Fruit fly (Drosophila melanogaster) whole organism, prepupa: ENCODE measurements around the gene CG13970.

Experiments used
- CG10631 ChIP-seq: fragments of 200-800 bp; sonication (Bioruptor generic); optimal IDR thresholded peaks from 2 replicates; lab custom pipeline; 2016; ENCODE audit warnings: missing biosample characterization, missing genetic modification characterization
- CG11294 ChIP-seq: fragments of 200-800 bp; sonication (Bioruptor generic); IDR thresholded peaks from 2 replicates; pipeline ENCODE4 v1.3.6; 2022; ENCODE audit warnings: missing biosample characterization, missing genetic modification characterization
- CG15336 ChIP-seq: fragments of 200-800 bp; sonication (Bioruptor generic); IDR thresholded peaks from 2 replicates; pipeline ENCODE4 v1.3.6; 2022; ENCODE audit warnings: missing biosample characterization, missing genetic modification characterization
- CG1621 ChIP-seq: fragments of 200-800 bp; sonication (Bioruptor generic); optimal IDR thresholded peaks from 3 replicates; lab custom pipeline; 2018; ENCODE audit warnings: missing biosample characterization, mild to moderate bottlenecking, missing genetic modification characterization
- CG16779 ChIP-seq: fragments of 200-800 bp; sonication (Bioruptor generic); optimal IDR thresholded peaks from 3 replicates; lab custom pipeline; 2017; ENCODE audit warnings: missing biosample characterization, mild to moderate bottlenecking, missing genetic modification characterization
- CG3032 ChIP-seq: fragments of 200-800 bp; optimal IDR thresholded peaks from 2 replicates; lab custom pipeline; 2019; ENCODE audit warnings: missing biosample characterization, mild to moderate bottlenecking, missing genetic modification characterization, moderate library complexity
- CG31627 ChIP-seq: fragments of 200-800 bp; sonication (Bioruptor generic); optimal IDR thresholded peaks from 3 replicates; lab custom pipeline; 2016; ENCODE audit warnings: missing biosample characterization, missing genetic modification characterization
- CG32006 ChIP-seq: fragments of 200-800 bp; sonication (Bioruptor generic); optimal IDR thresholded peaks from 3 replicates; lab custom pipeline; 2017; ENCODE audit warnings: missing biosample characterization, mild to moderate bottlenecking, missing genetic modification characterization
- CG3919 ChIP-seq: fragments of 200-800 bp; sonication (Bioruptor generic); optimal IDR thresholded peaks from 3 replicates; lab custom pipeline; 2016; ENCODE audit warnings: missing biosample characterization, missing genetic modification characterization
- CG6163 ChIP-seq: fragments of 200-800 bp; sonication (Bioruptor generic); IDR thresholded peaks from 3 replicates; pipeline ENCODE4 v1.3.6; 2022; ENCODE audit warnings: missing biosample characterization, missing genetic modification characterization
- CG6276 ChIP-seq: fragments of 200-800 bp; sonication (Bioruptor generic); optimal IDR thresholded peaks from 2 replicates; lab custom pipeline; 2017; ENCODE audit warnings: missing biosample characterization, mild to moderate bottlenecking, missing genetic modification characterization
- CG6808 ChIP-seq: fragments of 200-800 bp; sonication (Bioruptor generic); optimal IDR thresholded peaks from 3 replicates; lab custom pipeline; 2017; ENCODE audit warnings: missing biosample characterization, missing genetic modification characterization, mild to moderate bottlenecking, moderate library complexity, missing genetic modification reagents
- CG6854 ChIP-seq: fragments of 200-800 bp; sonication (Bioruptor generic); optimal IDR thresholded peaks from 2 replicates; lab custom pipeline; 2017; ENCODE audit warnings: missing biosample characterization, mild to moderate bottlenecking, missing genetic modification characterization
- CG7368 ChIP-seq: fragments of 200-800 bp; sonication (Bioruptor generic); optimal IDR thresholded peaks from 3 replicates; lab custom pipeline; 2016; ENCODE audit warnings: missing biosample characterization, missing genetic modification characterization
- CG8119 ChIP-seq: fragments of 200-800 bp; sonication (Bioruptor generic); IDR thresholded peaks from 3 replicates; pipeline ENCODE4 v1.3.6; 2022; ENCODE audit warnings: missing biosample characterization, missing genetic modification characterization
- CG9139 ChIP-seq: fragments of 200-800 bp; sonication (Bioruptor generic); optimal IDR thresholded peaks from 3 replicates; lab custom pipeline; 2017; ENCODE audit warnings: missing biosample characterization, mild to moderate bottlenecking, missing genetic modification characterization
- Eip75B ChIP-seq: fragments of 200-800 bp; sonication (Bioruptor generic); optimal IDR thresholded peaks from 3 replicates; lab custom pipeline; 2016; ENCODE audit warnings: missing biosample characterization, missing genetic modification characterization
- Eip93F ChIP-seq: fragments of 200-800 bp; sonication (Bioruptor generic); optimal IDR thresholded peaks from 2 replicates; lab custom pipeline; 2016; ENCODE audit warnings: missing biosample characterization, mild to moderate bottlenecking, missing genetic modification characterization
- Ets21C ChIP-seq: fragments of 200-800 bp; sonication (Bioruptor generic); optimal IDR thresholded peaks from 3 replicates; lab custom pipeline; 2016; ENCODE audit warnings: missing biosample characterization, missing genetic modification characterization
- Ets96B ChIP-seq: fragments of 200-800 bp; optimal IDR thresholded peaks from 2 replicates; lab custom pipeline; 2019; ENCODE audit warnings: missing biosample characterization, mild to moderate bottlenecking, missing genetic modification characterization, moderate library complexity
- Gug ChIP-seq: fragments of 200-800 bp; sonication (Bioruptor generic); IDR thresholded peaks from 2 replicates; pipeline ENCODE4 v1.3.6; 2022; ENCODE audit warnings: missing biosample characterization, missing genetic modification characterization
- Hr38 ChIP-seq: sonication (Bioruptor generic); optimal IDR thresholded peaks from 2 replicates; lab custom pipeline; 2016; ENCODE audit warnings: missing biosample characterization, missing genetic modification characterization
- Hr4 ChIP-seq: fragments of 200-800 bp; sonication (Bioruptor generic); optimal IDR thresholded peaks from 3 replicates; lab custom pipeline; 2016; ENCODE audit warnings: missing biosample characterization, missing genetic modification characterization
- Lpt ChIP-seq: fragments of 200-800 bp; sonication (Bioruptor generic); optimal IDR thresholded peaks from 3 replicates; lab custom pipeline; 2016; ENCODE audit warnings: missing biosample characterization, missing genetic modification characterization
- OdsH ChIP-seq: fragments of 200-800 bp; sonication (Bioruptor generic); optimal IDR thresholded peaks from 3 replicates; lab custom pipeline; 2016; ENCODE audit warnings: missing biosample characterization, missing genetic modification characterization
- Smox ChIP-seq: fragments of 200-800 bp; sonication (Bioruptor generic); optimal IDR thresholded peaks from 3 replicates; lab custom pipeline; 2016; ENCODE audit warnings: missing biosample characterization, missing genetic modification characterization
- Sox102F ChIP-seq: fragments of 200-800 bp; sonication (Bioruptor generic); optimal IDR thresholded peaks from 2 replicates; lab custom pipeline; 2016; ENCODE audit warnings: missing biosample characterization, mild to moderate bottlenecking, missing genetic modification characterization
- acj6 ChIP-seq: fragments of 200-800 bp; sonication (Bioruptor generic); optimal IDR thresholded peaks from 3 replicates; lab custom pipeline; 2016; ENCODE audit warnings: missing biosample characterization, missing genetic modification characterization
- cyc ChIP-seq: fragments of 200-800 bp; sonication (Bioruptor generic); optimal IDR thresholded peaks from 3 replicates; lab custom pipeline; 2016; ENCODE audit warnings: missing biosample characterization, missing genetic modification characterization
- dsx ChIP-seq: fragments of 200-800 bp; optimal IDR thresholded peaks from 3 replicates; lab custom pipeline; 2019; ENCODE audit warnings: missing biosample characterization, mild to moderate bottlenecking, missing genetic modification characterization, moderate library complexity; ENCODE audit not compliant: poor library complexity, severe bottlenecking
- eg ChIP-seq: fragments of 200-800 bp; sonication (Bioruptor generic); IDR thresholded peaks from 3 replicates; pipeline ENCODE4 v1.3.6; 2022; ENCODE audit warnings: missing biosample characterization, missing genetic modification characterization
- esn ChIP-seq: fragments of 200-800 bp; sonication (Bioruptor generic); optimal IDR thresholded peaks from 2 replicates; lab custom pipeline; 2016; ENCODE audit warnings: missing biosample characterization, mild to moderate bottlenecking, missing genetic modification characterization, moderate library complexity
- fd59A ChIP-seq: fragments of 200-800 bp; sonication (Bioruptor generic); optimal IDR thresholded peaks from 2 replicates; lab custom pipeline; 2017; ENCODE audit warnings: missing biosample characterization, mild to moderate bottlenecking, missing genetic modification characterization, missing genetic modification reagents
- fkh ChIP-seq: fragments of 200-800 bp; sonication (Bioruptor generic); optimal IDR thresholded peaks from 3 replicates; lab custom pipeline; 2017; ENCODE audit warnings: missing biosample characterization, mild to moderate bottlenecking, missing genetic modification characterization, moderate library complexity
- lz ChIP-seq: fragments of 200-800 bp; sonication (Bioruptor generic); optimal IDR thresholded peaks from 3 replicates; lab custom pipeline; 2016; ENCODE audit warnings: missing biosample characterization, missing genetic modification characterization
- net ChIP-seq: fragments of 200-800 bp; sonication (Bioruptor generic); optimal IDR thresholded peaks from 3 replicates; lab custom pipeline; 2016; ENCODE audit warnings: missing biosample characterization, missing genetic modification characterization
- pdm3 ChIP-seq: fragments of 200-800 bp; sonication (Bioruptor generic); optimal IDR thresholded peaks from 3 replicates; lab custom pipeline; 2016; ENCODE audit warnings: missing biosample characterization, missing genetic modification characterization
- salr ChIP-seq, 2 experiments: fragments of 200-800 bp; sonication (Bioruptor generic); optimal IDR thresholded peaks; 3 replicates each; lab custom pipeline; 2016 to 2018; ENCODE audit warnings: missing biosample characterization in 2 of 2, missing genetic modification characterization in 2 of 2, mild to moderate bottlenecking in 1 of 2
- ss ChIP-seq, 2 experiments: fragments of 200-800 bp; sonication (Bioruptor generic); optimal IDR thresholded peaks; 2 replicates in 1 of 2; 3 replicates in 1 of 2; lab custom pipeline; 2017 to 2018; ENCODE audit warnings: mild to moderate bottlenecking in 2 of 2, missing biosample characterization in 2 of 2, missing genetic modification characterization in 2 of 2, moderate library complexity in 1 of 2
- svp ChIP-seq: fragments of 200-800 bp; sonication (Bioruptor generic); peaks from one replicate; lab custom pipeline; 2016; ENCODE audit warnings: missing biosample characterization, missing genetic modification characterization
- vri ChIP-seq: fragments of 200-800 bp; sonication (Bioruptor generic); optimal IDR thresholded peaks from 3 replicates; lab custom pipeline; 2016; ENCODE audit warnings: missing biosample characterization, mild to moderate bottlenecking, missing genetic modification characterization

The CG13970 gene

DNA sequence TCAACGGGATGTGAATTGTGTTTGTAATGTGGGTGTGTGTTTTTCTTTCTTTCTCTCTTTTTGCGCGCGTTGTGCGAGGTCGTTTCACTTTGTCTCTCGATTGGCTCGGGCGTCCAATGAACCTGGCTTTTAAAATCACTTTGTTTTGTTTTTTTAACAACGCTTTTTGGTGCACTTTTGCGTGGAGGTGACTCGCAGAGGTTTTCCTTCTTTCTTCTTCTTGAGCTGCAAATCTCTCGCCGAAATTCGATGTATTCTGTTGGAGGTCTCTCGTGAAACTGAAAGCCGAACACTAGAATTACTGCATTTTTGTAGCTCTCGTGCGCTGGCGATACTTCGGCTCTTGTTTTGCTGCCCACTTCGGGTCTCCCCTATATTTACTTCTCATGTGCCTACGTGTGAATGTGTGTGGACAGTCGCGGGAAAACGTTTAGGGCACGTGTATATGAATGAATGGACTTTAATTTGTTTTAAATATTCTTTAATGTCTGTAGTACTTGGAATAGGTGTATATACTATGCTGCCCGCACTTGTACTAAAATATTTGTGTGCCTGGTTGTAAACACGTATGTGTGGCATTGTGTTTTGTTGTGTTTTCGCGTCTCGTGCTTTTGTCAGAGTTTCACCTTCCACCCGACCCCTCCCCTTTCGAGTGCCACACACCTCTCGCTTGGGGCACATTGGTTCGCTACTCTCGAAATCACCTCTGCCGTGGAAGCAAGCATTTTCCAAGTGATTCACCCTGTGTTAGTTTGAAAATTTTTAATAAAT lies 19.0 kb downstream of the CG13970 start, which contains the start of gene fok (continued):
- TF ChIP-seq CG11294 (GFP tag; lab: Robert Waterston, UW) (peak; percentile 93), CG6808 (GFP tag; lab: Kevin White, UChicago) (peak; percentile 98), acj6 (GFP tag; lab: Kevin White, UChicago) (peak; percentile 97), CG15336 (GFP tag; lab: Robert Waterston, UW) (peak; percentile 99), CG16779 (tag; lab: Kevin White, UChicago) (peak; percentile 96), Hr38 (GFP tag; lab: Kevin White, UChicago) (no peak), CG32006 (GFP tag; lab: Kevin White, UChicago) (peak; percentile 97), CG3032 (tag; lab: Kevin White, UChicago) (peak; percentile 97), cyc (GFP tag; lab: Kevin White, UChicago) (peak; percentile 97), net (peak; percentile 97), CG3919 (GFP tag; lab: Kevin White, UChicago) (peak; percentile 98), CG6163 (GFP tag; lab: Robert Waterston, UW) (peak; percentile 96), vri (GFP tag; lab: Kevin White, UChicago) (peak; percentile 98), Eip75B (GFP tag; lab: Kevin White, UChicago) (peak; percentile 99), CG7368 (GFP tag; lab: Kevin White, UChicago) (peak; percentile 95), Eip93F (peak; percentile 98), CG6276 (peak; percentile 97), lz (GFP tag; lab: Kevin White, UChicago) (peak; percentile 98), salr (GFP tag; optimal IDR thresholded peaks at IDR 0.05; lab: Kevin White, UChicago) (peak; percentile 91 to 95), Ets21C (GFP tag; lab: Kevin White, UChicago) (peak; percentile 96), CG6854 (peak; percentile 96), Smox (GFP tag; lab: Kevin White, UChicago) (peak; percentile 98), CG8119 (GFP tag; lab: Robert Waterston, UW) (peak; percentile 99)

DNA sequence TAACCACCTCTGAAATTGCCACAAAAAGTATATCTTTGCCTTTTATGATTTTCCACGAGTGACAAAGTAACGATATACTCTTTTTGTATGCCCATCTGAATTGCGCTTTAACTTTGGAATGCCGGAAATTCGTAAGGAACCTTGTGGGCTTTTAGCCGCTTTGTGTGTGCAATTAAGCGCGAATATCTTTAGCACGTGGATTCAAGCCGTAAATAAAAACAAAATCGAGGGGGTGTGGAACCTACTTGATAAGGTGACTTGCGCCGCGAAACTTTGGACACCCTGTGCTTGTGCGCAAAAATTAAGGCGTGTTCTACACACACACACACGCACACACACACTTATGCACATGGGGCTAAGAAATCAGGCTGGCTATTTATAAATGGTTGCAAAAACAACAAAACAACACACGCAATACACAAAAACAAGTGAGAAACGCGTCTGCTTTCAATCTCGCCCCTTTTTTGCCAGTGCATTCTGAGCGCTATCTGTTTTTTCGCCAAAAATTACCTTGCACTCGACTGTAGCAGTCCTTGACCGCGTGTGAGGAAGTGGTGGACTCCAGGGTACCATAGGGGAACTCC lies 19.8 kb downstream of the CG13970 start:
- TF ChIP-seq Gug (GFP tag; lab: Robert Waterston, UW) (no peak), eg (GFP tag; lab: Robert Waterston, UW) (0 out of 3 replicates have a peak, but pooled peaks have one; percentile 5), CG15336 (GFP tag; lab: Robert Waterston, UW) (no peak), CG6163 (GFP tag; lab: Robert Waterston, UW) (0 out of 3 replicates have a peak, but pooled peaks have one; percentile 31), CG6276 (peak; percentile 0), CG1621 (tag; lab: Kevin White, UChicago) (no peak), CG31627 (GFP tag; lab: Kevin White, UChicago) (no peak), CG9139 (GFP tag; lab: Kevin White, UChicago) (peak; percentile 8), dsx (peak; percentile 36), esn (GFP tag; lab: Kevin White, UChicago) (no peak), CG8119 (GFP tag; lab: Robert Waterston, UW) (0 out of 3 replicates have a peak, but pooled peaks have one; percentile 35), svp (peak; percentile 47), Eip93F (peak; percentile 53), ss (GFP tag; optimal IDR thresholded peaks at IDR 0.05; lab: Kevin White, UChicago) (peak; percentile 47 to 48)

DNA sequence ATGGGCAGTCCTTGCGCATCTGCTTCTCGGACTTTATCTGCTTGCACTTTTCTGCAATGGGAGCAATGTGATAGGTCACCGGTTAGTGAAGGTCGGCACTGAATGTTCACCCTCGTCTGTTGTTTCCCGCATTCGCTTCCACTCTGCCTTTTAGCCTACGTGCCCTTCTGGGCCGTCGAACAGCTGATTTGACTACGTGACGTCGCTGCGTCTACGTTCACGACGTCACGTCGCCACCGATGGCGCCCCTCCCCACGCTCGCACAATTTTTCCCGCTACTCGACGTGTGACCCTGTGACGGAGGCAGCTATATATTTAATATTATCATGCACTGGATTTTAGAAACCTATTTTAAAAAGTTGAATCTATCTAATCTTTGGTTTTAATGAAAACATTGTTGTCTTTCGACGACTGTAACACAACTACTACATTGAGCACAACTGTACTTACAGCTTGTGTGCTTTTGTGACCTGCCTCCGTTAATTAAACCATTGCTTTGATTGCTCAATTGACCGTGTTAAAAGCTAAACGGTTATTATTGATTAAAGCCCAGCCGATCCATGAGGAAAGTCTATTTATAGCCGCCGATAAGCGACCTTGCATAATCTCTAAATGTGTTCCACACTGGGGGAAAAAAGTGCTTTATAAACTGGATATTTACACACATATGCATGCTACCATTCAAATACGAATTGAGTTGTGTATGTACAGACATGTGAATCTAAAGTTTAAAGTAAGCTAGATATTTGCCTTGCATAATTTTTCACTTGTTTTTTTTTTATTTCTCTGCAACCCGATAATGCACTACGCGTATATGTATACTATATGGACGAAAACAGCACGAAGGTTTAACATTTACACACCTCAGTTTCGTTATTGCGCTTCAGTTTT lies 20.7 kb downstream of the CG13970 start:
- TF ChIP-seq Eip93F (no peak), pdm3 (peak; percentile 54), Sox102F (peak; percentile 58), CG16779 (tag; lab: Kevin White, UChicago) (peak; percentile 1), CG10631 (GFP tag; lab: Kevin White, UChicago) (no peak), Smox (GFP tag; lab: Kevin White, UChicago) (peak; percentile 43), fkh (peak; percentile 24), Ets96B (peak; percentile 2), Lpt (no peak), CG32006 (GFP tag; lab: Kevin White, UChicago) (peak; percentile 49), OdsH (GFP tag; lab: Kevin White, UChicago) (peak; percentile 54), ss (GFP tag; optimal IDR thresholded peaks at IDR 0.05; lab: Kevin White, UChicago) (no peak), fd59A (GFP tag; lab: Kevin White, UChicago) (no peak), Hr4 (GFP tag; lab: Kevin White, UChicago) (peak; percentile 5), CG31627 (GFP tag; lab: Kevin White, UChicago) (peak; percentile 40), Eip75B (GFP tag; lab: Kevin White, UChicago) (no peak), Hr38 (GFP tag; lab: Kevin White, UChicago) (no peak), eg (GFP tag; lab: Robert Waterston, UW) (0 out of 3 replicates have a peak, but pooled peaks have one; percentile 36), CG6808 (GFP tag; lab: Kevin White, UChicago) (peak; percentile 12)
